Worm (Caenorhabditis elegans) whole organism, L1 larva: ENCODE measurements around the gene vglu-2.

Experiments used
- ceh-88 ChIP-seq: fragments of 200-800 bp; sonication (Bioruptor generic); IDR thresholded peaks from 2 replicates; pipeline ENCODE4 v1.3.6; 2022; ENCODE audit warnings: missing genetic modification characterization, missing compliant biosample characterization
- ceh-90 ChIP-seq: sonication (generic microtip); optimal IDR thresholded peaks from 2 replicates; lab custom pipeline; 2016; ENCODE audit warnings: missing genetic modification characterization, missing compliant biosample characterization
- lin-13 ChIP-seq: fragments of 150-350 bp; optimal IDR thresholded peaks from 2 replicates; lab custom pipeline; 2014; ENCODE audit warnings: missing biosample characterization, missing genetic modification reagents, missing genetic modification characterization
- lin-39 ChIP-seq: fragments of 150-350 bp; optimal IDR thresholded peaks from 2 replicates; lab custom pipeline; 2014; ENCODE audit warnings: missing biosample characterization, missing genetic modification reagents, missing genetic modification characterization
- lsy-2 ChIP-seq, 2 experiments: fragments of 150-350 bp; optimal IDR thresholded peaks; 2 replicates each; lab custom pipeline; 2014; ENCODE audit warnings: missing biosample characterization in 2 of 2, missing genetic modification characterization in 2 of 2
- nhr-47 ChIP-seq: sonication (generic microtip); optimal IDR thresholded peaks from 2 replicates; lab custom pipeline; 2016; ENCODE audit warnings: mild to moderate bottlenecking, missing genetic modification characterization, moderate library complexity, missing compliant biosample characterization
- nhr-71 ChIP-seq: sonication (generic microtip); optimal IDR thresholded peaks from 2 replicates; lab custom pipeline; 2016; ENCODE audit warnings: mild to moderate bottlenecking, missing genetic modification characterization, moderate library complexity, missing compliant biosample characterization
- pqm-1 ChIP-seq: sonication (generic microtip); optimal IDR thresholded peaks from 3 replicates; lab custom pipeline; 2017; ENCODE audit warnings: missing biosample characterization, missing genetic modification characterization
- rnt-1 ChIP-seq: sonication (generic microtip); optimal IDR thresholded peaks from 2 replicates; lab custom pipeline; 2016; ENCODE audit warnings: mild to moderate bottlenecking, missing genetic modification characterization, moderate library complexity, missing compliant biosample characterization
- snpc-4 ChIP-seq: fragments of 150-350 bp; optimal IDR thresholded peaks from 2 replicates; lab custom pipeline; 2014; ENCODE audit warnings: missing biosample characterization, missing genetic modification characterization
- snu-23 ChIP-seq: sonication (generic microtip); optimal IDR thresholded peaks from 2 replicates; lab custom pipeline; 2016; ENCODE audit warnings: missing genetic modification characterization, missing compliant biosample characterization
- zag-1 ChIP-seq: fragments of 150-350 bp; optimal IDR thresholded peaks from 2 replicates; lab custom pipeline; 2014; ENCODE audit warnings: missing biosample characterization, missing genetic modification characterization

ce11 chrIII:10294837-10295236 lies at the start of gene vglu-2:
- TF ChIP-seq lsy-2 (tag; optimal IDR thresholded peaks at IDR 0.05; lab: Kevin White, UChicago): no peak
- no peak for TF ChIP-seq ceh-90
- TF ChIP-seq nhr-71: no peak
- no peak for TF ChIP-seq zag-1 (tag; lab: Kevin White, UChicago)
- no peak for TF ChIP-seq snu-23 (GFP tag; lab: Kevin White, UChicago)
- no peak for TF ChIP-seq lin-39 (tag; lab: Kevin White, UChicago)
- no peak for TF ChIP-seq lin-13
- no peak for TF ChIP-seq pqm-1 (tag; lab: Kevin White, UChicago)
- TF ChIP-seq nhr-47 (tag; lab: Kevin White, UChicago): no peak
- TF ChIP-seq snpc-4 (tag; lab: Kevin White, UChicago): no peak
- no peak for TF ChIP-seq ceh-88 (GFP tag; lab: Robert Waterston, UW)
- TF ChIP-seq rnt-1 (tag; lab: Kevin White, UChicago): no peak
